Worm (Caenorhabditis elegans) whole organism, late embryonic: ENCODE data around the gene F08F3.8.

ENCODE experiments used
- F13H6.1 ChIP-seq: sonication (generic microtip); optimal IDR thresholded peaks from 2 replicates; lab custom pipeline; 2016; ENCODE audit warnings: missing genetic modification characterization, missing compliant biosample characterization
- ceh-9 ChIP-seq: sonication (generic microtip); optimal IDR thresholded peaks from 2 replicates; lab custom pipeline; 2016; ENCODE audit warnings: mild to moderate bottlenecking, missing genetic modification characterization, inconsistent platforms, missing compliant biosample characterization
- dve-1 ChIP-seq: sonication (generic microtip); optimal IDR thresholded peaks from 2 replicates; lab custom pipeline; 2017; ENCODE audit warnings: antibody characterized with exemption, mild to moderate bottlenecking, missing genetic modification characterization, missing compliant biosample characterization
- lin-11 ChIP-seq: fragments of 200-800 bp; sonication (Bioruptor generic); optimal IDR thresholded peaks from 2 replicates; lab custom pipeline; 2018; ENCODE audit warnings: mild to moderate bottlenecking, missing genetic modification characterization, missing compliant biosample characterization
- tbx-2 ChIP-seq: sonication (generic microtip); optimal IDR thresholded peaks from 2 replicates; lab custom pipeline; 2016; ENCODE audit warnings: missing genetic modification characterization, missing compliant biosample characterization

DNA sequence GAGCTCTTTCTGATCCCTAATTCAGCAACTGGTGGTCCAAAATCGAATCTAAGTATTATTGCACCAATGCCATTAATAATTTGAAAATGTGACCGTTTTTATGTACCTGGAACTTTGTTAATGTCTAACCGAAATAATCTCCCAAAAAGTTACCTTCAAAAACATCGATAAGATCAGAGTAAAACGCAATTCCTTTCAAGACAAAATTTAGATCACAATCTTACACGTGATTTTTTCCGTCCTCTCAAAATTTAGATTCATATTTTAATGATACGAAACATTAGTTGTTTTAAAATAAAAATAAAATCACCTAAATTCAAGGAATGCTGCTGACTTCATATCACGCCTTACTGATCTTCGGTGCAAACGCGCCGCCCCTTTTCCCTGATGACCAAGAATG is 6.1 kb downstream of the F08F3.8 start:
- TF ChIP-seq ceh-9 (tag; lab: Kevin White, UChicago) (no peak), lin-11 (no peak), dve-1 (no peak), tbx-2 (tag; lab: Kevin White, UChicago) (no peak), F13H6.1 (tag; lab: Kevin White, UChicago) (no peak)
